Worm (Caenorhabditis elegans): ENCODE measurements around the gene Y37A1B.7.

Y37A1B.7 gene

DNA sequence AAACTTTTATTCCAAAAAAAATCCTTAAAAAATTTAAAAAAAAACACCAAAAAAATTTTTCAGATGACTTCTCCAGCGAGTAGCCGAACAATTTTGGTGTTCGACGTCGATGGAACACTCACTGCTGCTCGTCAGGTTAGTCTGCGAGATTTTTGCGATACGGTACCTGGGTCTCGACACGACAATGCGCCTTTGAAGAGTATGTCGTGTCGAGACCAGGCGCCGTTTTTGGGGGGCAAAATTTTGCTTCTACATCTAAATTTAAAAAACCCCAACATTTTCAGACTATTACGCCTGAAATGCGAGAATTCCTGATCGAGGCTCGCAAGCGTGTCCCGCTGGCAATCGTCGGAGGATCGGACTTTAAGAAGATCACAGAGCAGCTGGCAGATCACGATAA, 39.9 kb upstream of the Y37A1B.7 start, which contains the start of gene F52B11.2 (continued):
- TF ChIP-seq ztf-28 (GFP tag; IDR thresholded peaks at IDR 0.05) (0 out of 2 replicates have a peak, but pooled peaks have one; percentile 42), F10E7.11 (tag; optimal IDR thresholded peaks at IDR 0.05) (no peak), lin-54 (GFP tag; optimal IDR thresholded peaks at IDR 0.05) (peak; percentile 14), ztf-26 (tag; optimal IDR thresholded peaks at IDR 0.05) (no peak), athp-1 (tag; optimal IDR thresholded peaks at IDR 0.05) (no peak), pha-4 (tag; optimal IDR thresholded peaks at IDR 0.05) (no peak), attf-3 (GFP tag; conservative IDR thresholded peaks at IDR 0.05) (no peak), madf-6 (GFP tag; IDR thresholded peaks at IDR 0.05) (0 out of 2 replicates have a peak, but pooled peaks have one; percentile 10), ceh-40 (GFP tag; IDR thresholded peaks at IDR 0.05) (no peak), tbx-9 (tag; optimal IDR thresholded peaks at IDR 0.05; ENCODE audit: borderline replicate concordance) (no peak), Y53F4B.3 (GFP tag; IDR thresholded peaks at IDR 0.05) (0 out of 2 replicates have a peak, but pooled peaks have one; percentile 5), akir-1 (GFP tag; optimal IDR thresholded peaks at IDR 0.05) (no peak), F23B12.7 (tag; optimal IDR thresholded peaks at IDR 0.05; ENCODE audit: insufficient read depth) (no peak), egl-18 (GFP tag; IDR thresholded peaks at IDR 0.05) (no peak), egl-44 (GFP tag; IDR thresholded peaks at IDR 0.05) (no peak), Y95B8A.8 (GFP tag; IDR thresholded peaks at IDR 0.05) (no peak), ekl-4 (GFP tag; IDR thresholded peaks at IDR 0.05) (no peak), ztf-18 (tag; optimal IDR thresholded peaks at IDR 0.05) (no peak), lsy-27 (tag; optimal IDR thresholded peaks at IDR 0.05; ENCODE audit: borderline replicate concordance, insufficient read depth) (no peak), fkh-3 (tag; optimal IDR thresholded peaks at IDR 0.05) (no peak), ztf-3 (GFP tag; optimal IDR thresholded peaks at IDR 0.05) (no peak), snpc-4 (GFP tag; optimal IDR thresholded peaks at IDR 0.05) (no peak), snpc-4 (tag; optimal IDR thresholded peaks at IDR 0.05) (peak in 2 of 4 experiments; percentile 7 to 63), D2030.7 (GFP tag; IDR thresholded peaks at IDR 0.05) (peak; percentile 33; the same call in 1 of the 2 replicates), snpc-1.1 (tag; optimal IDR thresholded peaks at IDR 0.05; ENCODE audit: insufficient read depth) (no peak), attf-6 (GFP tag; IDR thresholded peaks at IDR 0.05) (0 out of 2 replicates have a peak, but pooled peaks have one; percentile 67), ztf-22 (GFP tag; optimal IDR thresholded peaks at IDR 0.05) (no peak), snpc-1.3 (tag; optimal IDR thresholded peaks at IDR 0.05; ENCODE audit: insufficient read depth) (no peak), nhr-90 (tag; optimal IDR thresholded peaks at IDR 0.05) (no peak), hmg-20 (GFP tag; IDR thresholded peaks at IDR 0.05) (no peak), ztf-25 (GFP tag; IDR thresholded peaks at IDR 0.05) (0 out of 2 replicates have a peak, but pooled peaks have one; percentile 72), F55B11.4 (tag; optimal IDR thresholded peaks at IDR 0.05; ENCODE audit: borderline replicate concordance, insufficient read depth) (no peak), rpc-1 (optimal IDR thresholded peaks at IDR 0.05) (no peak), rpc-1 (tag; optimal IDR thresholded peaks at IDR 0.05) (no peak), F33H1.4 (GFP tag; IDR thresholded peaks at IDR 0.05) (peak; percentile 22; the same call in 1 of the 2 replicates), F37B4.10 (GFP tag; IDR thresholded peaks at IDR 0.05) (no peak), K12H6.12 (tag; optimal IDR thresholded peaks at IDR 0.05) (no peak), F52B5.7 (tag; optimal IDR thresholded peaks at IDR 0.05) (no peak), madf-8 (GFP tag; conservative IDR thresholded peaks at IDR 0.05) (no peak), hsf-1 (GFP tag; IDR thresholded peaks at IDR 0.05) (no peak), nhr-179 (tag; optimal IDR thresholded peaks at IDR 0.05) (no peak), zim-3 (tag; optimal IDR thresholded peaks at IDR 0.05) (no peak), madf-3 (GFP tag; IDR thresholded peaks at IDR 0.05) (no peak; the same call in 1 of the 2 replicates), dpl-1 (GFP tag; optimal IDR thresholded peaks at IDR 0.05) (no peak), nhr-27 (tag; optimal IDR thresholded peaks at IDR 0.05) (peak; percentile 32), gei-17 (GFP tag; optimal IDR thresholded peaks at IDR 0.05) (no peak), lag-1 (GFP tag; IDR thresholded peaks at IDR 0.05) (no peak), rcor-1 (GFP tag; IDR thresholded peaks at IDR 0.05) (no peak)

All from whole organism, young adult.